Worm (Caenorhabditis elegans) whole organism, late embryonic: ENCODE data around the gene srd-29.

ENCODE experiments used
- Y22D7AL.16 ChIP-seq: sonication (generic microtip); optimal IDR thresholded peaks from 2 replicates; lab custom pipeline; 2016; ENCODE audit warnings: missing genetic modification characterization, missing compliant biosample characterization
- ama-1 ChIP-seq: fragments of 150-350 bp; optimal IDR thresholded peaks from 2 replicates; lab custom pipeline; 2014
- ceh-18 ChIP-seq: sonication (generic microtip); optimal IDR thresholded peaks from 2 replicates; lab custom pipeline; 2016; ENCODE audit warnings: missing genetic modification characterization, missing compliant biosample characterization
- ceh-24 ChIP-seq: sonication (generic microtip); optimal IDR thresholded peaks from 2 replicates; lab custom pipeline; 2016; ENCODE audit warnings: mild to moderate bottlenecking, missing genetic modification characterization, missing compliant biosample characterization
- elt-2 ChIP-seq: sonication (generic microtip); optimal IDR thresholded peaks from 2 replicates; lab custom pipeline; 2016; ENCODE audit warnings: missing genetic modification reagents, missing genetic modification characterization, missing compliant biosample characterization
- fax-1 ChIP-seq: sonication (generic microtip); optimal IDR thresholded peaks from 2 replicates; lab custom pipeline; 2016; ENCODE audit warnings: missing genotype, missing genetic modification characterization, missing compliant biosample characterization
- fkh-10 ChIP-seq: fragments of 150-350 bp; optimal IDR thresholded peaks from 2 replicates; lab custom pipeline; 2014; ENCODE audit warnings: missing biosample characterization, missing genetic modification reagents, missing genetic modification characterization
- npax-4 ChIP-seq: sonication (generic microtip); optimal IDR thresholded peaks from 2 replicates; lab custom pipeline; 2016; ENCODE audit warnings: missing genetic modification characterization, missing compliant biosample characterization
- pag-3 ChIP-seq: sonication (generic microtip); optimal IDR thresholded peaks from 2 replicates; lab custom pipeline; 2016; ENCODE audit warnings: missing compliant biosample characterization, missing genetic modification characterization, borderline replicate concordance
- pqm-1 ChIP-seq: sonication (generic microtip); optimal IDR thresholded peaks from 2 replicates; lab custom pipeline; 2016; ENCODE audit warnings: missing genetic modification characterization, missing compliant biosample characterization
- ref-2 ChIP-seq: sonication (generic microtip); optimal IDR thresholded peaks from 2 replicates; lab custom pipeline; 2016; ENCODE audit warnings: missing genetic modification characterization, missing compliant biosample characterization
- tbx-7 ChIP-seq: sonication (generic microtip); optimal IDR thresholded peaks from 2 replicates; lab custom pipeline; 2016; ENCODE audit warnings: missing genotype, missing genetic modification characterization, missing compliant biosample characterization
- unc-55 ChIP-seq: sonication (generic microtip); optimal IDR thresholded peaks from 2 replicates; lab custom pipeline; 2017; ENCODE audit warnings: missing biosample characterization, missing genetic modification reagents, missing genetic modification characterization
- unc-86 ChIP-seq: sonication (generic microtip); optimal IDR thresholded peaks from 2 replicates; lab custom pipeline; 2016; ENCODE audit warnings: missing genetic modification characterization, missing compliant biosample characterization

ce11 chrV:7631732-7632131 is 3.8 kb upstream of the srd-29 start, which contains the start of gene srd-25:
- TF ChIP-seq unc-86 (tag; lab: Kevin White, UChicago) (no peak), ama-1 (lab: Kevin White, UChicago) (no peak), fax-1 (tag; lab: Kevin White, UChicago) (no peak), ceh-24 (tag; lab: Kevin White, UChicago) (no peak), ref-2 (tag; lab: Kevin White, UChicago) (no peak), unc-55 (GFP tag; lab: Kevin White, UChicago) (no peak), fkh-10 (GFP tag; lab: Kevin White, UChicago) (no peak), pqm-1 (tag; lab: Kevin White, UChicago) (no peak), Y22D7AL.16 (tag; lab: Kevin White, UChicago) (no peak), pag-3 (no peak), elt-2 (no peak), ceh-18 (tag; lab: Kevin White, UChicago) (no peak), tbx-7 (tag; lab: Kevin White, UChicago) (no peak), npax-4 (tag; lab: Kevin White, UChicago) (no peak)
